Worm (Caenorhabditis elegans): ENCODE results near the gene unc-22.

Gene unc-22

ce11 chrIV:12032383-12032782 is 21.6 kb upstream of the unc-22 start:
- no peak for TF ChIP-seq ceh-9 (tag; optimal IDR thresholded peaks at IDR 0.05)
- peak; percentile 59 for TF ChIP-seq skn-1 (tag; optimal IDR thresholded peaks at IDR 0.05)
- TF ChIP-seq nfya-1 (tag; optimal IDR thresholded peaks at IDR 0.05; ENCODE audit: insufficient read depth): peak; percentile 89
- peak; percentile 94 for TF ChIP-seq pqm-1 (tag; optimal IDR thresholded peaks at IDR 0.05)
- peak; percentile 65 for TF ChIP-seq unc-62 (GFP tag; optimal IDR thresholded peaks at IDR 0.05)
- peak; percentile 79 for TF ChIP-seq ama-1 (optimal IDR thresholded peaks at IDR 0.05)
- TF ChIP-seq nhr-23 (tag; optimal IDR thresholded peaks at IDR 0.05): peak; percentile 92
- TF ChIP-seq hmg-11 (tag; optimal IDR thresholded peaks at IDR 0.05): peak; percentile 89
- peak; percentile 39 for TF ChIP-seq ceh-82 (tag; optimal IDR thresholded peaks at IDR 0.05)
- TF ChIP-seq fkh-2 (tag; optimal IDR thresholded peaks at IDR 0.05): no peak
- peak; percentile 20 for TF ChIP-seq egl-27 (tag; optimal IDR thresholded peaks at IDR 0.05)
- TF ChIP-seq mml-1 (tag; optimal IDR thresholded peaks at IDR 0.05): no peak
- peak; percentile 34 for TF ChIP-seq snpc-4 (tag; optimal IDR thresholded peaks at IDR 0.05)
- TF ChIP-seq fkh-10 (GFP tag; optimal IDR thresholded peaks at IDR 0.05): no peak
- TF ChIP-seq pha-4 (tag; optimal IDR thresholded peaks at IDR 0.05): peak; percentile 92
- TF ChIP-seq jun-1 (tag; optimal IDR thresholded peaks at IDR 0.05): peak; percentile 86
- peak; percentile 29 for TF ChIP-seq lin-39 (tag; optimal IDR thresholded peaks at IDR 0.05)
- no peak for TF ChIP-seq nhr-12 (tag; optimal IDR thresholded peaks at IDR 0.05)
- peak; percentile 95 for TF ChIP-seq ceh-28 (tag; optimal IDR thresholded peaks at IDR 0.05)
- peak; percentile 93 for TF ChIP-seq egl-5 (tag; optimal IDR thresholded peaks at IDR 0.05)
- peak; percentile 97 for TF ChIP-seq elt-2 (tag; optimal IDR thresholded peaks at IDR 0.05)
- TF ChIP-seq nhr-43 (tag; optimal IDR thresholded peaks at IDR 0.05; ENCODE audit: poor library complexity, severe bottlenecking): peak; percentile 70
- peak; percentile 80 for TF ChIP-seq lin-15B (tag; optimal IDR thresholded peaks at IDR 0.05)
- peak; percentile 55 for TF ChIP-seq elt-1 (tag; optimal IDR thresholded peaks at IDR 0.05)
- peak; percentile 61 for TF ChIP-seq tbx-2 (tag; optimal IDR thresholded peaks at IDR 0.05)
- peak; percentile 83 for TF ChIP-seq lsy-12 (tag; optimal IDR thresholded peaks at IDR 0.05)
- TF ChIP-seq fos-1 (tag; optimal IDR thresholded peaks at IDR 0.05): peak; percentile 79
- TF ChIP-seq sea-2 (GFP tag; optimal IDR thresholded peaks at IDR 0.05): no peak
- TF ChIP-seq unc-39 (tag; optimal IDR thresholded peaks at IDR 0.05): no peak
- TF ChIP-seq nhr-25 (tag; optimal IDR thresholded peaks at IDR 0.05): peak; percentile 93
- peak; percentile 43 for TF ChIP-seq mdl-1 (tag; optimal IDR thresholded peaks at IDR 0.05)

- no peak for TF ChIP-seq eor-1 (tag; optimal IDR thresholded peaks at IDR 0.05)
- TF ChIP-seq daf-12 (tag; optimal IDR thresholded peaks at IDR 0.05): no peak
- no peak for TF ChIP-seq nhr-12 (tag; optimal IDR thresholded peaks at IDR 0.05)
- no peak for TF ChIP-seq nhr-28 (tag; optimal IDR thresholded peaks at IDR 0.05)
- TF ChIP-seq elt-3 (tag; optimal IDR thresholded peaks at IDR 0.05): no peak
- TF ChIP-seq nhr-77 (tag; optimal IDR thresholded peaks at IDR 0.05): no peak
- TF ChIP-seq mml-1 (tag; optimal IDR thresholded peaks at IDR 0.05): no peak
- no peak for TF ChIP-seq egl-27 (tag; optimal IDR thresholded peaks at IDR 0.05)
- TF ChIP-seq ztf-11 (tag; optimal IDR thresholded peaks at IDR 0.05): no peak
- TF ChIP-seq mdl-1 (tag; optimal IDR thresholded peaks at IDR 0.05): no peak
- no peak for TF ChIP-seq pqm-1 (tag; optimal IDR thresholded peaks at IDR 0.05)
- no peak for TF ChIP-seq ceh-9 (tag; optimal IDR thresholded peaks at IDR 0.05)
- no peak for TF ChIP-seq sea-2 (GFP tag; optimal IDR thresholded peaks at IDR 0.05)
- TF ChIP-seq hmg-11 (tag; optimal IDR thresholded peaks at IDR 0.05): no peak
Measured at ce11 chrIV:12031003-12031402, 20.2 kb upstream of the unc-22 start, which contains the start of the genes T12G3.6 and mrpl-51. Gene T12G3.6 (minus strand): TSS chrIV:12031271. Gene mrpl-51 (plus strand): TSS chrIV:12031324.

- TF ChIP-seq unc-62 (GFP tag; optimal IDR thresholded peaks at IDR 0.05) (no peak), fkh-10 (GFP tag; optimal IDR thresholded peaks at IDR 0.05) (no peak), egl-5 (tag; optimal IDR thresholded peaks at IDR 0.05) (peak; percentile 29), nhr-237 (tag; optimal IDR thresholded peaks at IDR 0.05) (no peak), ZK546.5 (tag; optimal IDR thresholded peaks at IDR 0.05) (no peak), mml-1 (tag; optimal IDR thresholded peaks at IDR 0.05) (no peak), sea-2 (GFP tag; optimal IDR thresholded peaks at IDR 0.05) (no peak), nhr-67 (tag; optimal IDR thresholded peaks at IDR 0.05) (no peak), nhr-25 (tag; optimal IDR thresholded peaks at IDR 0.05) (peak; percentile 8), nhr-76 (tag; optimal IDR thresholded peaks at IDR 0.05) (no peak), daf-12 (tag; optimal IDR thresholded peaks at IDR 0.05) (no peak), nfya-1 (tag; optimal IDR thresholded peaks at IDR 0.05; ENCODE audit: insufficient read depth) (peak; percentile 50), mdl-1 (tag; optimal IDR thresholded peaks at IDR 0.05) (no peak), lin-15B (tag; optimal IDR thresholded peaks at IDR 0.05) (peak; percentile 67), pqm-1 (tag; optimal IDR thresholded peaks at IDR 0.05) (no peak), skn-1 (tag; optimal IDR thresholded peaks at IDR 0.05) (no peak), ceh-82 (tag; optimal IDR thresholded peaks at IDR 0.05) (no peak), hmg-11 (tag; optimal IDR thresholded peaks at IDR 0.05) (peak; percentile 40), elt-3 (tag; optimal IDR thresholded peaks at IDR 0.05) (no peak), nhr-77 (tag; optimal IDR thresholded peaks at IDR 0.05) (no peak), nhr-11 (tag; optimal IDR thresholded peaks at IDR 0.05) (no peak), aly-2 (tag; optimal IDR thresholded peaks at IDR 0.05) (no peak), lin-39 (tag; optimal IDR thresholded peaks at IDR 0.05) (no peak), jun-1 (tag; optimal IDR thresholded peaks at IDR 0.05) (no peak), ceh-16 (tag; optimal IDR thresholded peaks at IDR 0.05) (no peak), fos-1 (tag; optimal IDR thresholded peaks at IDR 0.05) (no peak), nhr-23 (tag; optimal IDR thresholded peaks at IDR 0.05) (peak; percentile 14), ama-1 (optimal IDR thresholded peaks at IDR 0.05) (no peak), tbx-2 (tag; optimal IDR thresholded peaks at IDR 0.05) (no peak), ztf-4 (tag; optimal IDR thresholded peaks at IDR 0.05) (no peak), elt-1 (tag; optimal IDR thresholded peaks at IDR 0.05) (no peak), lsy-12 (tag; optimal IDR thresholded peaks at IDR 0.05) (no peak), elt-2 (tag; optimal IDR thresholded peaks at IDR 0.05) (no peak), pha-4 (tag; optimal IDR thresholded peaks at IDR 0.05) (peak; percentile 46), nhr-12 (tag; optimal IDR thresholded peaks at IDR 0.05) (no peak), ceh-28 (tag; optimal IDR thresholded peaks at IDR 0.05) (no peak)
Measured at ce11 chrIV:12029722-12030182, 18.9 kb upstream of the unc-22 start, which contains the start of gene T12G3.11. Gene T12G3.11 (minus strand): TSS chrIV:12029772.
